Worm (Caenorhabditis elegans): ENCODE results near the gene ttr-57.

DNA sequence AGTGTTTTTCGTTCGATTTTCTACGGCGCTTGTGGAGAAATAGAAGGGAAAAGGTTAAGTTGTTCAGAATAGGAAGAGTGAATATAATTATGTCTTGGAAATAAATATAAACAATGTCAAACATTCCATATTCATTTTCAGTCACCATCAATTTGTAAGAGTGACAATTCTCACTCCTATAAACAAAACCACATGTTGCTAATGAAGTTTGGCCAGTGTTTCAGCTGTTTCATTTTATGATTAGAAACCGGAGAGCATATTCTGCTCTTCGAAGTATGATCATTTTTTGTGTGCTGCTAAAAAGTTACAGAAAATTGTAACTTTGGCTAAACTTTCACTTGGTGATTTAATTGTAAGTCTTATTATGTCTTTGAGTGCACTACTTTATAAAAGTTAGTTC is 49.8 kb upstream of the ttr-57 start, which contains the start of gene Y38H6C.21:
- TF ChIP-seq ceh-30 (tag; optimal IDR thresholded peaks at IDR 0.05) (no peak), ets-4 (tag; optimal IDR thresholded peaks at IDR 0.05) (no peak), pqm-1 (tag; optimal IDR thresholded peaks at IDR 0.05) (no peak), elt-4 (tag; optimal IDR thresholded peaks at IDR 0.05) (no peak), F13H6.1 (tag; optimal IDR thresholded peaks at IDR 0.05) (no peak), unc-42 (tag; optimal IDR thresholded peaks at IDR 0.05) (no peak)
